Worm (Caenorhabditis elegans) whole organism, young adult: ENCODE data around the gene denn-4.

ENCODE experiments used
- B0035.1 ChIP-seq: sonication (generic microtip); optimal IDR thresholded peaks from 2 replicates; lab custom pipeline; 2016; ENCODE audit warnings: missing genetic modification characterization, mild to moderate bottlenecking, missing compliant biosample characterization, missing genotype, missing genetic modification reagents
- F22D6.2 ChIP-seq: sonication (generic microtip); optimal IDR thresholded peaks from 2 replicates; lab custom pipeline; 2016; ENCODE audit warnings: mild to moderate bottlenecking, missing genetic modification characterization, missing compliant biosample characterization
- F55B11.4 ChIP-seq: sonication (generic microtip); optimal IDR thresholded peaks from 2 replicates; lab custom pipeline; 2016; ENCODE audit warnings: missing compliant biosample characterization, missing genetic modification characterization, borderline replicate concordance; ENCODE audit not compliant: insufficient read depth
- F57A8.1 ChIP-seq: fragments of 200-800 bp; sonication (Bioruptor generic); optimal IDR thresholded peaks from 2 replicates; lab custom pipeline; 2018; ENCODE audit warnings: mild to moderate bottlenecking, missing genetic modification characterization, moderate library complexity, missing compliant biosample characterization
- Y67H2A.10 ChIP-seq: fragments of 200-800 bp; sonication (Bioruptor generic); conservative IDR thresholded peaks from 2 replicates; pipeline ENCODE4 v1.3.6; 2022; ENCODE audit warnings: missing genetic modification reagents, missing genetic modification characterization, missing compliant biosample characterization
- Y79H2A.3 ChIP-seq: fragments of 200-800 bp; sonication (Bioruptor generic); conservative IDR thresholded peaks from 2 replicates; pipeline ENCODE4 v1.3.6; 2022; ENCODE audit warnings: missing genetic modification reagents, missing genetic modification characterization, missing compliant biosample characterization
- gei-17 ChIP-seq: fragments of 200-800 bp; sonication (Bioruptor generic); optimal IDR thresholded peaks from 2 replicates; lab custom pipeline; 2018; ENCODE audit warnings: mild to moderate bottlenecking, missing genetic modification characterization, missing compliant biosample characterization
- mcd-1 ChIP-seq: fragments of 200-800 bp; sonication (Bioruptor generic); IDR thresholded peaks from 2 replicates; pipeline ENCODE4 v1.3.6; 2022; ENCODE audit warnings: missing genetic modification reagents, missing genetic modification characterization, missing compliant biosample characterization
- nfyb-1 ChIP-seq: fragments of 200-800 bp; sonication (Bioruptor generic); IDR thresholded peaks from 2 replicates; pipeline ENCODE4 v1.3.6; 2022; ENCODE audit warnings: missing genetic modification reagents, missing genetic modification characterization, missing compliant biosample characterization
- pha-4 ChIP-seq: fragments of 150-350 bp; sonication (generic microtip); optimal IDR thresholded peaks from 2 replicates; lab custom pipeline; 2014; ENCODE audit warnings: missing biosample characterization, missing genetic modification reagents, missing genetic modification characterization

- TF ChIP-seq Y79H2A.3 (GFP tag; lab: Robert Waterston, UW) (no peak), F55B11.4 (no peak), F22D6.2 (tag; lab: Kevin White, UChicago) (no peak), B0035.1 (tag; lab: Kevin White, UChicago) (no peak), mcd-1 (no peak), Y67H2A.10 (GFP tag; lab: Robert Waterston, UW) (no peak), nfyb-1 (GFP tag; lab: Robert Waterston, UW) (no peak; the same call in 1 of the 2 replicates), pha-4 (no peak), gei-17 (GFP tag; lab: Kevin White, UChicago) (no peak), F57A8.1 (GFP tag; lab: Kevin White, UChicago) (no peak)
These were observed 45.3 kb upstream of the denn-4 start for ce11 chrIV:1878501-1878900.
